Worm (Caenorhabditis elegans) whole organism, early embryonic: ENCODE data around the gene F52B10.3.

Experiments
- F13C5.2 ChIP-seq: sonication (generic microtip); optimal IDR thresholded peaks from 2 replicates; lab custom pipeline; 2017; ENCODE audit warnings: mild to moderate bottlenecking, missing genetic modification characterization, inconsistent platforms, missing compliant biosample characterization
- aly-1 ChIP-seq: sonication (generic microtip); optimal IDR thresholded peaks from 2 replicates; lab custom pipeline; 2016; ENCODE audit warnings: missing genetic modification characterization, missing compliant biosample characterization
- ama-1 ChIP-seq: fragments of 150-350 bp; optimal IDR thresholded peaks from 2 replicates; lab custom pipeline; 2014
- ceh-36 ChIP-seq: sonication (generic microtip); optimal IDR thresholded peaks from 2 replicates; lab custom pipeline; 2016; ENCODE audit warnings: missing genetic modification characterization, inconsistent platforms, missing compliant biosample characterization
- flt-1 ChIP-seq: fragments of 200-800 bp; sonication (Bioruptor generic); IDR thresholded peaks from 2 replicates; pipeline ENCODE4 v1.3.6; 2022; ENCODE audit warnings: missing genetic modification characterization, missing compliant biosample characterization
- hnd-1 ChIP-seq: sonication (generic microtip); optimal IDR thresholded peaks from 2 replicates; lab custom pipeline; 2016; ENCODE audit warnings: missing genetic modification characterization, missing compliant biosample characterization
- pes-1 ChIP-seq: fragments of 200-800 bp; sonication (Bioruptor generic); IDR thresholded peaks from 2 replicates; pipeline ENCODE4 v1.3.6; 2022; ENCODE audit warnings: missing genetic modification reagents, missing genetic modification characterization, missing compliant biosample characterization
- scrt-1 ChIP-seq: fragments of 200-800 bp; sonication (Bioruptor generic); IDR thresholded peaks from 2 replicates; pipeline ENCODE4 v1.3.6; 2022; ENCODE audit warnings: missing genetic modification characterization, missing compliant biosample characterization
- tbx-37 ChIP-seq: fragments of 200-800 bp; sonication (Bioruptor generic); conservative IDR thresholded peaks from 2 replicates; pipeline ENCODE4 v1.3.6; 2022; ENCODE audit warnings: missing genetic modification reagents, missing genetic modification characterization, missing compliant biosample characterization
- tra-4 ChIP-seq: sonication (generic microtip); optimal IDR thresholded peaks from 2 replicates; lab custom pipeline; 2017; ENCODE audit warnings: missing genetic modification characterization, missing compliant biosample characterization

DNA sequence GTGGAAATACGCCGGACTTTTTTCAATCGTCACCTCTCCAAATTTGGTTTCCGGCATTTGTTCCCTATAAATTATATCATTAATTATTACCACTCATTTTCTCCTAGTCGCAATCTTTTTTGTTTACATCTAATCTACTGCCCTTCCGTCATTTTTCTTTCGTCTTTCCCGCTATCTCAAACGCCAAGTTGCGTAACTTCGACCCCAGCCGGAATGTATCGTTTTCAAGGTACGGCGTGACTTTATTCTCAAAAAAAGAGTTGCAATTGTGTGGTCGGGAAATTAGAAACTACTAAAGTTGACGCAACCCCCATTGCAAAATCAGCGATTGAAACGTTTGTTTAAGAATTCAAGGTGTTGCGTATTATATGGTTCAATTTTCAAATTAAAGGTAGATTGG lies 21.3 kb upstream of the F52B10.3 start:
- no peak for TF ChIP-seq pes-1 (GFP tag; lab: Robert Waterston, UW)
- TF ChIP-seq hnd-1, result no peak
- TF ChIP-seq ama-1 (lab: Kevin White, UChicago), result no peak
- TF ChIP-seq aly-1 (tag; lab: Kevin White, UChicago), result no peak
- no peak for TF ChIP-seq tra-4
- no peak for TF ChIP-seq tbx-37
- TF ChIP-seq ceh-36 (tag; lab: Kevin White, UChicago), result no peak
- TF ChIP-seq scrt-1, result no peak
- TF ChIP-seq F13C5.2 (tag; lab: Kevin White, UChicago), result no peak
- no peak for TF ChIP-seq flt-1 (GFP tag; lab: Robert Waterston, UW)
